Fruit fly (Drosophila melanogaster) whole organism: ENCODE measurements around the gene Tpst.

Source experiments
- CG8478 ChIP-seq: fragments of >200 bp; optimal IDR thresholded peaks from 2 replicates; lab custom pipeline; 2018; ENCODE audit warnings: inconsistent platforms
- Dll ChIP-seq: fragments of >200 bp; optimal IDR thresholded peaks from 2 replicates; lab custom pipeline; 2017
- EcR ChIP-seq, 2 experiments: fragments of >200 bp; optimal IDR thresholded peaks; 2 replicates each; lab custom pipeline; 2017; ENCODE audit warnings: missing biosample characterization in 2 of 2, missing genetic modification characterization in 2 of 2, missing genetic modification reagents in 2 of 2
- pan ChIP-seq: fragments of >200 bp; optimal IDR thresholded peaks from 2 replicates; lab custom pipeline; 2017
- psq ChIP-seq: fragments of >200 bp; optimal IDR thresholded peaks from 2 replicates; lab custom pipeline; 2017
- usp ChIP-seq: fragments of >200 bp; optimal IDR thresholded peaks from 2 replicates; lab custom pipeline; 2017; ENCODE audit warnings: missing biosample characterization, missing genetic modification characterization, mixed read lengths

- no peak for TF ChIP-seq EcR (GFP tag; optimal IDR thresholded peaks at IDR 0.05; lab: Kevin White, UChicago)
- TF ChIP-seq pan (lab: Kevin White, UChicago): no peak
- no peak for TF ChIP-seq Dll (lab: Kevin White, UChicago)
- TF ChIP-seq CG8478 (lab: Kevin White, UChicago): no peak
- TF ChIP-seq usp: no peak
- no peak for TF ChIP-seq psq
Measured at dm6 chrX:13605942-13606491, 42.4 kb downstream of the Tpst start.
